Fruit fly (Drosophila melanogaster) whole organism, embryonic: ENCODE results near the gene Ilp1.

Source experiments
- Atf-2 ChIP-seq: fragments of 200-800 bp; sonication (Bioruptor generic); optimal IDR thresholded peaks from 2 replicates; lab custom pipeline; 2016; ENCODE audit warnings: missing biosample characterization, missing genetic modification characterization
- BtbVII ChIP-seq: fragments of 200-800 bp; sonication (Bioruptor generic); optimal IDR thresholded peaks from 3 replicates; lab custom pipeline; 2017; ENCODE audit warnings: missing biosample characterization, mild to moderate bottlenecking, missing genetic modification characterization
- C15 ChIP-seq: fragments of 200-800 bp; sonication (Bioruptor generic); IDR thresholded peaks from 3 replicates; pipeline ENCODE4 v1.3.6; 2022; ENCODE audit warnings: missing biosample characterization, missing genetic modification characterization
- CG10267 ChIP-seq: fragments of 200-800 bp; sonication (Bioruptor generic); optimal IDR thresholded peaks from 2 replicates; lab custom pipeline; 2018; ENCODE audit warnings: missing biosample characterization, mild to moderate bottlenecking, missing genetic modification characterization, moderate library complexity
- CG10543 ChIP-seq: fragments of 200-800 bp; sonication (Bioruptor generic); optimal IDR thresholded peaks from 3 replicates; lab custom pipeline; 2017; ENCODE audit warnings: missing biosample characterization, mild to moderate bottlenecking, missing genetic modification characterization, moderate library complexity
- CG11695 ChIP-seq: fragments of 200-800 bp; sonication (Bioruptor generic); IDR thresholded peaks from 3 replicates; pipeline ENCODE4 v1.3.6; 2022; ENCODE audit warnings: missing biosample characterization, missing genetic modification characterization
- CG13894 ChIP-seq: fragments of 200-800 bp; sonication (Bioruptor generic); optimal IDR thresholded peaks from 3 replicates; lab custom pipeline; 2018; ENCODE audit warnings: missing biosample characterization, mild to moderate bottlenecking, missing genetic modification characterization, moderate library complexity
- CG14667 ChIP-seq: fragments of 200-800 bp; sonication (Bioruptor generic); IDR thresholded peaks from 2 replicates; pipeline ENCODE4 v1.3.6; 2022; ENCODE audit warnings: missing biosample characterization, missing genetic modification characterization
- CG14860 ChIP-seq: fragments of 200-800 bp; sonication (Bioruptor generic); IDR thresholded peaks from 3 replicates; pipeline ENCODE4 v1.3.6; 2022; ENCODE audit warnings: missing biosample characterization, missing genetic modification characterization; ENCODE audit not compliant: partially characterized antibody
- CG15269 ChIP-seq: fragments of 200-800 bp; sonication (Bioruptor generic); optimal IDR thresholded peaks from 2 replicates; lab custom pipeline; 2018; ENCODE audit warnings: missing biosample characterization, mild to moderate bottlenecking, missing genetic modification characterization, moderate library complexity
- CG1529 ChIP-seq: fragments of 200-800 bp; sonication (Bioruptor generic); optimal IDR thresholded peaks from 3 replicates; lab custom pipeline; 2018; ENCODE audit warnings: missing biosample characterization, missing genetic modification characterization
- CG15514 ChIP-seq: fragments of 200-800 bp; sonication (Bioruptor generic); optimal IDR thresholded peaks from 3 replicates; lab custom pipeline; 2017; ENCODE audit warnings: missing biosample characterization, missing genetic modification characterization, mild to moderate bottlenecking, moderate library complexity, missing genetic modification reagents
- CG16813 ChIP-seq: fragments of 200-800 bp; sonication (Bioruptor generic); IDR thresholded peaks from 3 replicates; pipeline ENCODE4 v1.3.6; 2022; ENCODE audit warnings: missing biosample characterization, missing genetic modification characterization; ENCODE audit not compliant: partially characterized antibody
- CG2202 ChIP-seq: fragments of 200-800 bp; sonication (Bioruptor generic); optimal IDR thresholded peaks from 2 replicates; lab custom pipeline; 2018; ENCODE audit warnings: missing biosample characterization, mild to moderate bottlenecking, missing genetic modification characterization
- CG3281 ChIP-seq: fragments of 200-800 bp; sonication (Bioruptor generic); optimal IDR thresholded peaks from 3 replicates; lab custom pipeline; 2017; ENCODE audit warnings: missing biosample characterization, mild to moderate bottlenecking, missing genetic modification characterization
- CG6175 ChIP-seq: fragments of 200-800 bp; sonication (Bioruptor generic); IDR thresholded peaks from 3 replicates; pipeline ENCODE4 v1.3.6; 2022; ENCODE audit warnings: missing biosample characterization, missing genetic modification characterization
- CG6813 ChIP-seq: fragments of 200-800 bp; sonication (Bioruptor generic); optimal IDR thresholded peaks from 2 replicates; lab custom pipeline; 2017; ENCODE audit warnings: missing biosample characterization, missing genetic modification characterization, mild to moderate bottlenecking, moderate library complexity, missing genetic modification reagents
- CG7928 ChIP-seq: fragments of 200-800 bp; sonication (Bioruptor generic); optimal IDR thresholded peaks from 2 replicates; lab custom pipeline; 2017; ENCODE audit warnings: missing biosample characterization, mild to moderate bottlenecking, missing genetic modification characterization
- CG9609 ChIP-seq: fragments of 200-800 bp; sonication (Bioruptor generic); optimal IDR thresholded peaks from 3 replicates; lab custom pipeline; 2016; ENCODE audit warnings: missing biosample characterization, missing genetic modification characterization
- CG9876 ChIP-seq: fragments of 200-800 bp; sonication (Bioruptor generic); optimal IDR thresholded peaks from 2 replicates; lab custom pipeline; 2016; ENCODE audit warnings: missing biosample characterization, missing genetic modification characterization
- D ChIP-seq, 2 experiments: fragments of 200-800 bp in 1 of 2; fragments of >200 bp in 1 of 2; sonication (Bioruptor generic) in 1 of 2; optimal IDR thresholded peaks; 2 replicates in 1 of 2; 3 replicates in 1 of 2; lab custom pipeline; 2017; ENCODE audit warnings: mild to moderate bottlenecking in 1 of 2, missing biosample characterization in 1 of 2, missing genetic modification characterization in 1 of 2, missing genetic modification reagents in 1 of 2
- Elba2 ChIP-seq: fragments of 200-800 bp; sonication (Bioruptor generic); optimal IDR thresholded peaks from 3 replicates; lab custom pipeline; 2016; ENCODE audit warnings: missing biosample characterization, missing genetic modification characterization
- Fer1 ChIP-seq: fragments of 200-800 bp; sonication (Bioruptor generic); optimal IDR thresholded peaks from 2 replicates; lab custom pipeline; 2017; ENCODE audit warnings: missing biosample characterization, mild to moderate bottlenecking, missing genetic modification characterization
- GATAe ChIP-seq: fragments of 200-800 bp; sonication (Bioruptor generic); conservative IDR thresholded peaks from 2 replicates; pipeline ENCODE4 v1.3.6; 2022; ENCODE audit warnings: missing biosample characterization, missing genetic modification characterization
- Gug ChIP-seq: fragments of 200-800 bp; sonication (Bioruptor generic); IDR thresholded peaks from 4 replicates; pipeline ENCODE4 v1.3.6; 2022; ENCODE audit warnings: missing biosample characterization, missing genetic modification characterization
- HHEX ChIP-seq: fragments of 200-800 bp; sonication (Bioruptor generic); optimal IDR thresholded peaks from 3 replicates; lab custom pipeline; 2017; ENCODE audit warnings: missing biosample characterization, mild to moderate bottlenecking, missing genetic modification characterization, missing genetic modification reagents
- Nf-YC ChIP-seq: fragments of 200-800 bp; optimal IDR thresholded peaks from 3 replicates; lab custom pipeline; 2019; ENCODE audit warnings: missing biosample characterization, mild to moderate bottlenecking, missing genetic modification characterization, moderate library complexity
- Pdp1 ChIP-seq, 2 experiments: fragments of 200-800 bp; sonication (Bioruptor generic); optimal IDR thresholded peaks; 3 replicates each; lab custom pipeline; 2016; ENCODE audit warnings: missing biosample characterization in 2 of 2, missing genetic modification characterization in 2 of 2, mild to moderate bottlenecking in 1 of 2, moderate library complexity in 1 of 2
- Poxn ChIP-seq: fragments of 200-800 bp; sonication (Bioruptor generic); IDR thresholded peaks from 2 replicates; pipeline ENCODE4 v1.3.6; 2022; ENCODE audit warnings: missing biosample characterization, missing genetic modification characterization
- Rfx ChIP-seq: fragments of 200-800 bp; sonication (Bioruptor generic); IDR thresholded peaks from 2 replicates; pipeline ENCODE4 v1.3.6; 2022; ENCODE audit warnings: missing biosample characterization, missing genetic modification characterization
- Sry-β ChIP-seq: fragments of 200-800 bp; sonication (Bioruptor generic); optimal IDR thresholded peaks from 2 replicates; lab custom pipeline; 2018; ENCODE audit warnings: missing biosample characterization, mild to moderate bottlenecking, missing genetic modification characterization, moderate library complexity
- Trl ChIP-seq, 3 experiments: fragments of >200 bp in 2 of 3; fragments of 200-800 bp in 1 of 3; sonication (Bioruptor generic) in 1 of 3; optimal IDR thresholded peaks; 2 replicates in 1 of 3; 3 replicates in 2 of 3; lab custom pipeline; 2016 to 2017; ENCODE audit warnings: missing biosample characterization in 1 of 3, missing genetic modification characterization in 1 of 3
- ase ChIP-seq: fragments of 200-800 bp; sonication (Bioruptor generic); IDR thresholded peaks from 3 replicates; pipeline ENCODE4 v1.3.6; 2022; ENCODE audit warnings: missing biosample characterization, missing genetic modification characterization
- btn ChIP-seq: fragments of 200-800 bp; sonication (Bioruptor generic); optimal IDR thresholded peaks from 2 replicates; lab custom pipeline; 2016; ENCODE audit warnings: missing biosample characterization, missing genetic modification characterization
- cas ChIP-seq: fragments of 200-800 bp; sonication (Bioruptor generic); IDR thresholded peaks from 2 replicates; pipeline ENCODE4 v1.3.6; 2022; ENCODE audit warnings: missing biosample characterization, missing genetic modification characterization
- caup ChIP-seq: fragments of 200-800 bp; sonication (Bioruptor generic); optimal IDR thresholded peaks from 3 replicates; lab custom pipeline; 2017; ENCODE audit warnings: missing biosample characterization, mild to moderate bottlenecking, missing genetic modification characterization, moderate library complexity; ENCODE audit not compliant: severe bottlenecking
- cwo ChIP-seq: fragments of 200-800 bp; sonication (Bioruptor generic); optimal IDR thresholded peaks from 3 replicates; lab custom pipeline; 2017; ENCODE audit warnings: missing biosample characterization, missing genetic modification characterization, mild to moderate bottlenecking, moderate library complexity, missing genetic modification reagents
- exex ChIP-seq: fragments of 200-800 bp; sonication (Bioruptor generic); optimal IDR thresholded peaks from 4 replicates; lab custom pipeline; 2018; ENCODE audit warnings: missing biosample characterization, mild to moderate bottlenecking, missing genetic modification characterization, moderate library complexity
- gce ChIP-seq: fragments of 200-800 bp; sonication (Bioruptor generic); IDR thresholded peaks from 3 replicates; pipeline ENCODE4 v1.3.6; 2022; ENCODE audit warnings: missing biosample characterization, missing genetic modification characterization
- org-1 ChIP-seq: fragments of 200-800 bp; sonication (Bioruptor generic); optimal IDR thresholded peaks from 2 replicates; lab custom pipeline; 2017; ENCODE audit warnings: missing biosample characterization, missing genetic modification characterization
- otp ChIP-seq: fragments of 200-800 bp; sonication (Bioruptor generic); IDR thresholded peaks from 3 replicates; pipeline ENCODE4, ENCODE4 v1.3.6; 2022; ENCODE audit warnings: missing biosample characterization, missing genetic modification characterization
- ranshi ChIP-seq: fragments of 200-800 bp; sonication (Bioruptor generic); IDR thresholded peaks from 2 replicates; pipeline ENCODE4 v1.3.6; 2022; ENCODE audit warnings: missing biosample characterization, missing genetic modification characterization
- salm ChIP-seq: fragments of 200-800 bp; sonication (Bioruptor generic); optimal IDR thresholded peaks from 2 replicates; lab custom pipeline; 2018; ENCODE audit warnings: missing biosample characterization, mild to moderate bottlenecking, missing genetic modification characterization
- sens ChIP-seq: fragments of 200-800 bp; sonication (Bioruptor generic); peaks from one replicate; lab custom pipeline; 2016; ENCODE audit warnings: missing biosample characterization, missing genetic modification characterization
- slbo ChIP-seq: fragments of 200-800 bp; sonication (Bioruptor generic); IDR thresholded peaks from 2 replicates; pipeline ENCODE4 v1.3.6; 2022; ENCODE audit warnings: missing biosample characterization, missing genetic modification characterization
- sug ChIP-seq: fragments of 200-800 bp; optimal IDR thresholded peaks from 2 replicates; lab custom pipeline; 2019; ENCODE audit warnings: missing biosample characterization, mild to moderate bottlenecking, missing genetic modification characterization, moderate library complexity
- ttk ChIP-seq: fragments of 200-800 bp; sonication (Bioruptor generic); IDR thresholded peaks from 2 replicates; pipeline ENCODE4 v2.1.2; 2022; ENCODE audit warnings: missing biosample characterization, missing genetic modification characterization

Ilp1 gene

dm6 chr3L:9751625-9752024 is 46.6 kb upstream of the Ilp1 start (continued):
- peak; percentile 36; the same call in 1 of the 2 replicates for TF ChIP-seq slbo (GFP tag; lab: Robert Waterston, UW)
- no peak for TF ChIP-seq Atf-2 (GFP tag; lab: Kevin White, UChicago)
- TF ChIP-seq CG6813 (GFP tag; lab: Kevin White, UChicago): no peak
- TF ChIP-seq ttk (GFP tag; lab: Robert Waterston, UW): peak; percentile 25; the same call in 1 of the 2 replicates
- no peak for TF ChIP-seq CG6175 (GFP tag; lab: Robert Waterston, UW)
- TF ChIP-seq, all 482 proteins: peak for 28

dm6 chr3L:9760151-9760749 is 38.0 kb upstream of the Ilp1 start, which contains the start of gene CG42268:
Gene CG42268, minus strand, starts transcription at chr3L:9760395.
- no peak for TF ChIP-seq CG14860 (GFP tag; lab: Robert Waterston, UW)
- peak; percentile 50 for TF ChIP-seq cwo (GFP tag; lab: Kevin White, UChicago)
- no peak for TF ChIP-seq CG2202 (tag; lab: Kevin White, UChicago)
- peak; percentile 30; the same call in 1 of the 2 replicates for TF ChIP-seq Rfx (GFP tag; lab: Robert Waterston, UW)
- TF ChIP-seq GATAe (GFP tag; lab: Robert Waterston, UW): no peak; the same call in 1 of the 2 replicates
- peak; percentile 71 for TF ChIP-seq CG11695
- no peak for TF ChIP-seq gce (GFP tag; lab: Robert Waterston, UW)
- no peak for TF ChIP-seq ranshi
- no peak for TF ChIP-seq ase (GFP tag; lab: Robert Waterston, UW)
- no peak for TF ChIP-seq btn
- TF ChIP-seq CG10543 (GFP tag; lab: Kevin White, UChicago): peak; percentile 21
- TF ChIP-seq CG15514 (GFP tag; lab: Kevin White, UChicago): peak; percentile 10
- TF ChIP-seq CG14667 (GFP tag; lab: Robert Waterston, UW): no peak
- TF ChIP-seq CG9876 (GFP tag; lab: Kevin White, UChicago): no peak
- no peak for TF ChIP-seq Poxn (GFP tag; lab: Robert Waterston, UW)
- TF ChIP-seq D (optimal IDR thresholded peaks at IDR 0.05; lab: Kevin White, UChicago): no peak
- no peak for TF ChIP-seq D (GFP tag; optimal IDR thresholded peaks at IDR 0.05; lab: Kevin White, UChicago)
- TF ChIP-seq sug (tag; lab: Kevin White, UChicago): peak; percentile 26
- no peak for TF ChIP-seq CG1529
- peak; percentile 84 for TF ChIP-seq exex
- TF ChIP-seq sens (GFP tag; lab: Kevin White, UChicago): peak; percentile 62
- peak in 1 of 2 experiments; percentile 25 for TF ChIP-seq Pdp1 (GFP tag; optimal IDR thresholded peaks at IDR 0.05; lab: Kevin White, UChicago)
- TF ChIP-seq CG16813 (GFP tag; lab: Robert Waterston, UW): no peak
- TF ChIP-seq Fer1 (GFP tag; lab: Kevin White, UChicago): peak; percentile 36
- TF ChIP-seq BtbVII: peak; percentile 46
- no peak for TF ChIP-seq org-1
- TF ChIP-seq Sry-β (GFP tag; lab: Kevin White, UChicago): no peak
- no peak for TF ChIP-seq salm
- TF ChIP-seq C15: no peak
- TF ChIP-seq HHEX: no peak
- TF ChIP-seq caup (GFP tag; lab: Kevin White, UChicago): peak; percentile 21
- no peak for TF ChIP-seq CG15269 (tag; lab: Kevin White, UChicago)
- no peak for TF ChIP-seq CG7928 (GFP tag; lab: Kevin White, UChicago)
- peak in 1 of 2 experiments; percentile 42 for TF ChIP-seq Trl (optimal IDR thresholded peaks at IDR 0.05; lab: Kevin White, UChicago)
- TF ChIP-seq Trl (GFP tag; optimal IDR thresholded peaks at IDR 0.05; lab: Kevin White, UChicago): no peak
- TF ChIP-seq Gug: no peak
- TF ChIP-seq CG3281 (GFP tag; lab: Kevin White, UChicago): peak; percentile 29
- no peak for TF ChIP-seq cas (GFP tag; lab: Robert Waterston, UW)
- no peak for TF ChIP-seq Nf-YC
- TF ChIP-seq CG13894: peak; percentile 77
- no peak for TF ChIP-seq CG9609 (GFP tag; lab: Kevin White, UChicago)
- no peak for TF ChIP-seq otp (GFP tag; lab: Robert Waterston, UW)
- no peak for TF ChIP-seq Elba2
- no peak for TF ChIP-seq CG10267 (tag; lab: Kevin White, UChicago)
